Worm (Caenorhabditis elegans) whole organism, midembryonic: Measurements from ENCODE around the gene set-12.

Source experiments
- T22C8.4 ChIP-seq: fragments of 200-800 bp; sonication (Bioruptor generic); IDR thresholded peaks from 2 replicates; pipeline ENCODE4 v1.3.6; 2022; ENCODE audit warnings: missing genetic modification characterization, missing compliant biosample characterization
- cog-1 ChIP-seq: sonication (generic microtip); optimal IDR thresholded peaks from 2 replicates; lab custom pipeline; 2016; ENCODE audit warnings: missing genetic modification characterization, missing compliant biosample characterization
- flt-1 ChIP-seq: fragments of 200-800 bp; sonication (Bioruptor generic); IDR thresholded peaks from 2 replicates; pipeline ENCODE4 v1.3.6; 2022; ENCODE audit warnings: missing genetic modification characterization, missing compliant biosample characterization
- klf-2 ChIP-seq: fragments of 200-800 bp; sonication (Bioruptor generic); conservative IDR thresholded peaks from 2 replicates; pipeline ENCODE4 v1.3.6; 2022; ENCODE audit warnings: missing genetic modification reagents, missing genetic modification characterization, missing compliant biosample characterization
- med-1 ChIP-seq: sonication (generic microtip); optimal IDR thresholded peaks from 2 replicates; lab custom pipeline; 2017; ENCODE audit warnings: missing genetic modification characterization, mild to moderate bottlenecking, missing compliant biosample characterization, antibody characterized with exemption, missing genetic modification reagents; ENCODE audit not compliant: insufficient read depth
- ref-1 ChIP-seq: fragments of 200-800 bp; sonication (Bioruptor generic); conservative IDR thresholded peaks from 2 replicates; pipeline ENCODE4 v1.3.6; 2022; ENCODE audit warnings: missing genetic modification reagents, missing genetic modification characterization, missing compliant biosample characterization
- ztf-23 ChIP-seq: fragments of 200-800 bp; sonication (Bioruptor generic); IDR thresholded peaks from 2 replicates; pipeline ENCODE4 v1.3.6; 2022; ENCODE audit warnings: missing genetic modification reagents, missing genetic modification characterization, missing compliant biosample characterization
- ztf-29 ChIP-seq: fragments of 200-800 bp; sonication (Bioruptor generic); IDR thresholded peaks from 2 replicates; pipeline ENCODE4 v1.3.6; 2022; ENCODE audit warnings: missing genetic modification reagents, missing genetic modification characterization, missing compliant biosample characterization

DNA sequence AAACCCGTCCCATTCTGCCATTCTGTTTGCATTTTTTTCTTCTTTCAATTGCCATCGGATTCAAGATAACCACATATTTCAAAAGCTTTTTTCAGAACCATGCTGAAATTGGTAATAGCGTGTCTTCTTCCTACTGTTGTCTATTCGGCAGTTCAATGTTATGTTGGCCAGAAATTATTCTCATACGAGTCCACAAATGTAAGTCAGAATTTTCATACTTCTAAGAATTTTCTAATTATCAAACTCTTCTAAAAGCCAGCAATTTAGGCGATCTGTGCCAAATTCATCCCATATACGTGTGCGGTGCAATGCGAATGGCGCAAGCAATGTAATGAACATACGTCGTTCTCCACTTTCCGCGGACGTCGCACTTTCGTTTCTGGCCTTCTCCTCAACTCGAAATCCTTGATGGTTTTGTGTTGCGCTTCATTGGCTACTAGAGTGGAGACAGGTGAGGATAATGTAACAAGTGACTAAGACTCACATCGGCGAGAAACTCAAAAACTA lies 43.5 kb upstream of the set-12 start, which contains the start of gene ZK154.1:
- TF ChIP-seq T22C8.4 (GFP tag; lab: Robert Waterston, UW) (no peak), ztf-29 (GFP tag; lab: Robert Waterston, UW) (no peak), ref-1 (no peak), med-1 (GFP tag; lab: Kevin White, UChicago) (no peak), klf-2 (GFP tag; lab: Robert Waterston, UW) (no peak), ztf-23 (no peak), flt-1 (GFP tag; lab: Robert Waterston, UW) (no peak), cog-1 (tag; lab: Kevin White, UChicago) (no peak)
